Fruit fly (Drosophila melanogaster): ENCODE measurements around the gene CecA1.

The CecA1 gene

dm6 chr3R:30203104-30203986 is 7.3 kb upstream of the CecA1 start:
- TF ChIP-seq insv (optimal IDR thresholded peaks at IDR 0.05) (no peak), ttk (optimal IDR thresholded peaks at IDR 0.05) (no peak), Sin3A (optimal IDR thresholded peaks at IDR 0.05) (no peak), Myc (optimal IDR thresholded peaks at IDR 0.05) (no peak), psq (optimal IDR thresholded peaks at IDR 0.05) (no peak), h (optimal IDR thresholded peaks at IDR 0.05) (no peak)

- TF ChIP-seq psq (optimal IDR thresholded peaks at IDR 0.05) (no peak), h (optimal IDR thresholded peaks at IDR 0.05) (no peak), Sin3A (optimal IDR thresholded peaks at IDR 0.05) (no peak)
Measured at dm6 chr3R:30204004-30204603, 6.6 kb upstream of the CecA1 start.

- TF ChIP-seq insv (optimal IDR thresholded peaks at IDR 0.05), result no peak
- no peak for TF ChIP-seq h (optimal IDR thresholded peaks at IDR 0.05)
- no peak for TF ChIP-seq ttk (optimal IDR thresholded peaks at IDR 0.05)
- no peak for TF ChIP-seq psq (optimal IDR thresholded peaks at IDR 0.05)
- TF ChIP-seq Myc (optimal IDR thresholded peaks at IDR 0.05), result no peak
- TF ChIP-seq Sin3A (optimal IDR thresholded peaks at IDR 0.05), result no peak
Measured at dm6 chr3R:30205946-30206345, 4.7 kb upstream of the CecA1 start.

- TF ChIP-seq psq (optimal IDR thresholded peaks at IDR 0.05), result no peak
- no peak for TF ChIP-seq h (optimal IDR thresholded peaks at IDR 0.05)
- TF ChIP-seq Sin3A (optimal IDR thresholded peaks at IDR 0.05), result no peak
- TF ChIP-seq Myc (optimal IDR thresholded peaks at IDR 0.05), result no peak
- TF ChIP-seq insv (optimal IDR thresholded peaks at IDR 0.05), result no peak
- TF ChIP-seq ttk (optimal IDR thresholded peaks at IDR 0.05), result no peak
Measured at dm6 chr3R:30208011-30208410, 2.7 kb upstream of the CecA1 start.

- TF ChIP-seq psq (optimal IDR thresholded peaks at IDR 0.05), result no peak
- TF ChIP-seq h (optimal IDR thresholded peaks at IDR 0.05), result no peak
- no peak for TF ChIP-seq Myc (optimal IDR thresholded peaks at IDR 0.05)
- no peak for TF ChIP-seq Sin3A (optimal IDR thresholded peaks at IDR 0.05)
- TF ChIP-seq insv (optimal IDR thresholded peaks at IDR 0.05), result no peak
- no peak for TF ChIP-seq ttk (optimal IDR thresholded peaks at IDR 0.05)
Measured at dm6 chr3R:30208766-30209484, 1.7 kb upstream of the CecA1 start, which contains the start of gene RpS7. RpS7 (minus strand) TSS chr3R:30209020.

- TF ChIP-seq h (optimal IDR thresholded peaks at IDR 0.05), result no peak
- TF ChIP-seq ttk (optimal IDR thresholded peaks at IDR 0.05), result no peak
- TF ChIP-seq Sin3A (optimal IDR thresholded peaks at IDR 0.05), result no peak
- no peak for TF ChIP-seq psq (optimal IDR thresholded peaks at IDR 0.05)
- TF ChIP-seq insv (optimal IDR thresholded peaks at IDR 0.05), result no peak
- no peak for TF ChIP-seq Myc (optimal IDR thresholded peaks at IDR 0.05)
Measured at dm6 chr3R:30209648-30210047, 1.0 kb upstream of the CecA1 start, which contains the start of gene Anp. Anp (plus strand) TSS chr3R:30209948.

dm6 chr3R:30211856-30212255 is 1.2 kb downstream of the CecA1 start, which contains the start of gene CecA2:
CecA2 (plus strand) TSS chr3R:30212156.
- TF ChIP-seq Myc (optimal IDR thresholded peaks at IDR 0.05), result no peak
- no peak for TF ChIP-seq h (optimal IDR thresholded peaks at IDR 0.05)
- no peak for TF ChIP-seq insv (optimal IDR thresholded peaks at IDR 0.05)
- no peak for TF ChIP-seq Sin3A (optimal IDR thresholded peaks at IDR 0.05)
- TF ChIP-seq psq (optimal IDR thresholded peaks at IDR 0.05), result no peak
- TF ChIP-seq ttk (optimal IDR thresholded peaks at IDR 0.05), result no peak

- no peak for TF ChIP-seq Myc (optimal IDR thresholded peaks at IDR 0.05)
- TF ChIP-seq psq (optimal IDR thresholded peaks at IDR 0.05), result no peak
- no peak for TF ChIP-seq Sin3A (optimal IDR thresholded peaks at IDR 0.05)
- no peak for TF ChIP-seq ttk (optimal IDR thresholded peaks at IDR 0.05)
- TF ChIP-seq insv (optimal IDR thresholded peaks at IDR 0.05), result no peak
- no peak for TF ChIP-seq h (optimal IDR thresholded peaks at IDR 0.05)
Measured at dm6 chr3R:30213697-30214096, 3.0 kb downstream of the CecA1 start, which contains the start of gene CecB. CecB (minus strand) TSS chr3R:30213797.

dm6 chr3R:30215020-30215419 is 4.3 kb downstream of the CecA1 start:
- no peak for TF ChIP-seq insv (optimal IDR thresholded peaks at IDR 0.05)
- no peak for TF ChIP-seq Sin3A (optimal IDR thresholded peaks at IDR 0.05)
- no peak for TF ChIP-seq h (optimal IDR thresholded peaks at IDR 0.05)
- no peak for TF ChIP-seq Myc (optimal IDR thresholded peaks at IDR 0.05)
- TF ChIP-seq ttk (optimal IDR thresholded peaks at IDR 0.05), result no peak

dm6 chr3R:30216210-30216609 is 5.5 kb downstream of the CecA1 start, which contains the start of gene CecC:
CecC (plus strand) TSS chr3R:30216484.
- TF ChIP-seq psq (optimal IDR thresholded peaks at IDR 0.05) (no peak), h (optimal IDR thresholded peaks at IDR 0.05) (no peak), ttk (optimal IDR thresholded peaks at IDR 0.05) (no peak), Sin3A (optimal IDR thresholded peaks at IDR 0.05) (no peak), Myc (optimal IDR thresholded peaks at IDR 0.05) (no peak)

dm6 chr3R:30222236-30222635 is 11.6 kb downstream of the CecA1 start:
- TF ChIP-seq Sin3A (optimal IDR thresholded peaks at IDR 0.05), result no peak
- no peak for TF ChIP-seq psq (optimal IDR thresholded peaks at IDR 0.05)
- TF ChIP-seq insv (optimal IDR thresholded peaks at IDR 0.05), result no peak
- no peak for TF ChIP-seq Myc (optimal IDR thresholded peaks at IDR 0.05)
- TF ChIP-seq h (optimal IDR thresholded peaks at IDR 0.05), result no peak
- TF ChIP-seq ttk (optimal IDR thresholded peaks at IDR 0.05), result no peak

- TF ChIP-seq Myc (optimal IDR thresholded peaks at IDR 0.05), result no peak
- no peak for TF ChIP-seq h (optimal IDR thresholded peaks at IDR 0.05)
- TF ChIP-seq psq (optimal IDR thresholded peaks at IDR 0.05), result no peak
- TF ChIP-seq insv (optimal IDR thresholded peaks at IDR 0.05), result no peak
- no peak for TF ChIP-seq Sin3A (optimal IDR thresholded peaks at IDR 0.05)
- TF ChIP-seq ttk (optimal IDR thresholded peaks at IDR 0.05), result no peak
Measured at dm6 chr3R:30224577-30224976, 13.9 kb downstream of the CecA1 start.
